Fruit fly (Drosophila melanogaster): ENCODE results near the gene eIF4EHP.
A peak's percentile ranks its signal among the peaks of the same experiment; 100 is the strongest.

eIF4EHP gene

DNA sequence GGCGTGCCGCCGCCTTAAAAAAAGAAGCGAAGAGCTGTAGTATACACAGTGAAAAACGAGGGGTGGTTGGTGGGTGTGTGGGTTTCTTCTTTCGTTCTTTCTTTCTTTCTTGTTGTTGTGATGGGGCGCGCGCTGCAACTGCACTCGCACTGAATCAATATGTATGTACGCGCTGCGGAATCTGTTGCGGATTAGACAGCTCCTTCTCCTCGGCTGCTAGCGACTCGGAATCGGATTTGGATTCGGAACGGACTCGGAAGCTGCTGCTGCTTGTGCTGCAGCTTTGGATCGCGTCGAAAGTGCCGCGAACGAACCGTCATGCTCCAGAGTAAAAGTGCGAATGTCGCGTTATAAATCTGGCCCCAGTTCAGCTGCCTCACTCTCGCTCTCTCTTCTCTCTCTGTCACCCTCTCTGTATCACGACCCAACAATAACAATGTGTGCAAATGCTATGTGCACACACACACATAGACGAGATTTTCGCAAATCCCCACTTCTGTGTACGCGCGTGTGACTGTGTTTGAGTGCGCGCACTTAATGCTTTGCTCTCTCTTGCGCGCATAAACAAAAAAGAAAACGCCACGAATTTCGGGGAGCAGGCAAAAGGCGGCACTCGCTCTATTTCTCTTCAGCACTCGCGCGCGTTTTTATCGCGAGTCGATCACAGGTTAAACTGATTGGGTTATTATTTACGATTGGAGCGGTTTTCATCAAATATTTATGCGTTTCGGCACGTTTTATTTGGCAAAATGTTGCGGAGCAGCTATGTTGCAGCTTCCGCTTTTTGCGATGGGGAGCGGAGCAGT lies 77.5 kb downstream of the eIF4EHP start (continued):
- TF ChIP-seq NfI (GFP tag; optimal IDR thresholded peaks at IDR 0.05) (no peak), D (optimal IDR thresholded peaks at IDR 0.05) (peak; percentile 27), D (GFP tag; optimal IDR thresholded peaks at IDR 0.05) (no peak), seq (GFP tag; IDR thresholded peaks at IDR 0.05) (no peak), GATAe (GFP tag; conservative IDR thresholded peaks at IDR 0.05) (no peak), nerfin-2 (GFP tag; IDR thresholded peaks at IDR 0.05; ENCODE audit: partially characterized antibody) (no peak), vnd (GFP tag; IDR thresholded peaks at IDR 0.05; ENCODE audit: partially characterized antibody) (no peak), CG12104 (GFP tag; optimal IDR thresholded peaks at IDR 0.05) (no peak), Tbp (GFP tag; optimal IDR thresholded peaks at IDR 0.05) (no peak), CG11085 (GFP tag; IDR thresholded peaks at IDR 0.05) (no peak), H2.0 (GFP tag; IDR thresholded peaks at IDR 0.05) (no peak), mirr (GFP tag; optimal IDR thresholded peaks at IDR 0.05) (no peak), zf30C (GFP tag; optimal IDR thresholded peaks at IDR 0.05) (peak; percentile 80), Bteb2 (GFP tag; optimal IDR thresholded peaks at IDR 0.05) (no peak), MTF-1 (GFP tag; optimal IDR thresholded peaks at IDR 0.05; ENCODE audit: borderline replicate concordance) (peak; percentile 9), kni (GFP tag; optimal IDR thresholded peaks at IDR 0.05) (peak; percentile 28), sr (GFP tag; IDR thresholded peaks at IDR 0.05) (no peak), Bdp1 (GFP tag; optimal IDR thresholded peaks at IDR 0.05) (no peak), CG11560 (tag; IDR thresholded peaks at IDR 0.05) (no peak), aop (GFP tag; IDR thresholded peaks at IDR 0.05) (no peak; the same call in 1 of the 2 replicates), pnt (GFP tag; optimal IDR thresholded peaks at IDR 0.05) (no peak), gro (GFP tag; optimal IDR thresholded peaks at IDR 0.05) (no peak), tx (GFP tag; optimal IDR thresholded peaks at IDR 0.05) (no peak), CG4404 (GFP tag; IDR thresholded peaks at IDR 0.05) (no peak), dpn (GFP tag; optimal IDR thresholded peaks at IDR 0.05) (peak in 1 of 2 experiments; percentile 3), chinmo (GFP tag; IDR thresholded peaks at IDR 0.05; ENCODE audit: partially characterized antibody) (peak; percentile 90; the same call in 3 of the 4 replicates), CG16779 (GFP tag; IDR thresholded peaks at IDR 0.05) (peak; percentile 74), phol (tag; optimal IDR thresholded peaks at IDR 0.05) (no peak), MBD-R2 (GFP tag; IDR thresholded peaks at IDR 0.05) (no peak), CG7556 (GFP tag; optimal IDR thresholded peaks at IDR 0.05) (no peak), Ravus (GFP tag; IDR thresholded peaks at IDR 0.05) (no peak), CG34224 (GFP tag; IDR thresholded peaks at IDR 0.05; ENCODE audit: partially characterized antibody) (no peak), CG6683 (GFP tag; optimal IDR thresholded peaks at IDR 0.05) (no peak), Gug (GFP tag; IDR thresholded peaks at IDR 0.05) (no peak), CG11398 (GFP tag; optimal IDR thresholded peaks at IDR 0.05) (no peak), CG15011 (GFP tag; optimal IDR thresholded peaks at IDR 0.05) (no peak), Dp (GFP tag; optimal IDR thresholded peaks at IDR 0.05) (no peak), CG17385 (GFP tag; optimal IDR thresholded peaks at IDR 0.05) (peak; percentile 44), kay (GFP tag; optimal IDR thresholded peaks at IDR 0.05) (no peak), CG2129 (GFP tag; IDR thresholded peaks at IDR 0.05; ENCODE audit: partially characterized antibody) (no peak), tio (GFP tag; optimal IDR thresholded peaks at IDR 0.05) (no peak), HLH54F (GFP tag; optimal IDR thresholded peaks at IDR 0.05) (no peak), CG8281 (tag; optimal IDR thresholded peaks at IDR 0.05) (no peak), sima (GFP tag; optimal IDR thresholded peaks at IDR 0.05) (no peak), yki (optimal IDR thresholded peaks at IDR 0.05) (no peak), Spps (tag; optimal IDR thresholded peaks at IDR 0.05) (peak; percentile 3), pita (GFP tag; optimal IDR thresholded peaks at IDR 0.05) (no peak), ttk (GFP tag; IDR thresholded peaks at IDR 0.05) (no peak), tgo (GFP tag; IDR thresholded peaks at IDR 0.05) (no peak), pzg (GFP tag; optimal IDR thresholded peaks at IDR 0.05) (no peak), dmrt99B (tag; optimal IDR thresholded peaks at IDR 0.05) (peak; percentile 21)
